Worm (Caenorhabditis elegans) whole organism, L2 larva: ENCODE data around the gene Y67D8A.2.

ENCODE experiments used
- aly-2 ChIP-seq: fragments of 150-350 bp; optimal IDR thresholded peaks from 2 replicates; lab custom pipeline; 2014; ENCODE audit warnings: missing biosample characterization, missing genetic modification characterization
- ceh-16 ChIP-seq: fragments of 150-350 bp; optimal IDR thresholded peaks from 2 replicates; lab custom pipeline; 2014; ENCODE audit warnings: missing biosample characterization, missing genetic modification characterization
- ceh-82 ChIP-seq: fragments of 150-350 bp; optimal IDR thresholded peaks from 2 replicates; lab custom pipeline; 2014; ENCODE audit warnings: missing biosample characterization, missing genetic modification characterization
- lin-11 ChIP-seq: fragments of 150-350 bp; sonication (generic microtip); optimal IDR thresholded peaks from 2 replicates; lab custom pipeline; 2014; ENCODE audit warnings: missing biosample characterization, missing genetic modification characterization, inconsistent platforms, mixed read lengths
- lin-13 ChIP-seq: fragments of 150-350 bp; optimal IDR thresholded peaks from 2 replicates; lab custom pipeline; 2014; ENCODE audit warnings: missing biosample characterization, missing genetic modification reagents, missing genetic modification characterization
- nhr-23 ChIP-seq: fragments of 150-350 bp; optimal IDR thresholded peaks from 2 replicates; lab custom pipeline; 2014; ENCODE audit warnings: missing biosample characterization, missing genetic modification reagents, missing genetic modification characterization
- skn-1 ChIP-seq: sonication (generic microtip); optimal IDR thresholded peaks from 2 replicates; lab custom pipeline; 2017; ENCODE audit warnings: missing biosample characterization, missing genetic modification characterization
- unc-55 ChIP-seq: fragments of 150-350 bp; sonication (generic microtip); optimal IDR thresholded peaks from 3 replicates; lab custom pipeline; 2014; ENCODE audit warnings: missing biosample characterization, missing genetic modification reagents, missing genetic modification characterization
- unc-62 ChIP-seq: fragments of 150-350 bp; optimal IDR thresholded peaks from 2 replicates; lab custom pipeline; 2014; ENCODE audit warnings: missing biosample characterization, missing genetic modification reagents, missing genetic modification characterization
- ztf-11 ChIP-seq: sonication (generic microtip); optimal IDR thresholded peaks from 2 replicates; lab custom pipeline; 2017; ENCODE audit warnings: missing biosample characterization, missing genetic modification characterization
- ztf-4 ChIP-seq: fragments of 150-350 bp; optimal IDR thresholded peaks from 2 replicates; lab custom pipeline; 2014; ENCODE audit warnings: missing biosample characterization, missing genetic modification characterization

DNA sequence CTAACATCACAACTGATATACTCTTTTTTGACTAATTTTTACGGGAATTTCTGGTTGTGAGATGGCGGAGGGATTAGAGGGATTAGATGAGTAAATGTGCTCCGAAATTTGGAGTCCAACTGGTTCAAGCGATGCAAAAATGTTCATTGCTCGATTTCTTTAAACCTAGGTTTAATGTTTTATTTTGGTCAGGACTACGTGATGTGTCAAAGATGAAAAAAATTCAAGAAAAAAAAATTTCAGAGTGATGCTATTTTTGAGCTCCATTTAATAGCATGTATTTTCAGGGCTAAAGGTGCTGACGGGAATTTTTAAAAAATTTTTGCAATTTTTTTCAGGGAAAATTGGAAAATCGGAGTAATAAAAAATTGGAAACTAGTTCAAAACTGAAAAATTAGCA lies 25.9 kb upstream of the Y67D8A.2 start:
- no peak for TF ChIP-seq ztf-4
- no peak for TF ChIP-seq unc-62 (GFP tag; lab: Kevin White, UChicago)
- TF ChIP-seq nhr-23, result no peak
- TF ChIP-seq lin-13 (GFP tag; lab: Kevin White, UChicago), result no peak
- no peak for TF ChIP-seq aly-2
- no peak for TF ChIP-seq ztf-11 (tag; lab: Kevin White, UChicago)
- TF ChIP-seq lin-11 (tag; lab: Kevin White, UChicago), result no peak
- TF ChIP-seq ceh-82 (tag; lab: Kevin White, UChicago), result no peak
- no peak for TF ChIP-seq unc-55 (GFP tag; lab: Kevin White, UChicago)
- TF ChIP-seq skn-1 (tag; lab: Kevin White, UChicago), result no peak
- no peak for TF ChIP-seq ceh-16 (tag; lab: Kevin White, UChicago)
